Worm (Caenorhabditis elegans) whole organism, L1 larva: ENCODE measurements around the gene spp-4.

Experiments used
- C04F5.9 ChIP-seq: sonication (generic microtip); optimal IDR thresholded peaks from 2 replicates; lab custom pipeline; 2016; ENCODE audit warnings: missing genetic modification characterization, missing compliant biosample characterization
- C34B4.2 ChIP-seq: sonication (generic microtip); optimal IDR thresholded peaks from 2 replicates; lab custom pipeline; 2017; ENCODE audit warnings: mild to moderate bottlenecking, missing genetic modification characterization, missing compliant biosample characterization
- F16B12.6 ChIP-seq: fragments of 150-350 bp; optimal IDR thresholded peaks from 2 replicates; lab custom pipeline; 2014; ENCODE audit warnings: missing biosample characterization, missing genetic modification characterization
- Y116A8C.19 ChIP-seq: sonication (generic microtip); optimal IDR thresholded peaks from 2 replicates; lab custom pipeline; 2016; ENCODE audit warnings: missing compliant biosample characterization, missing genetic modification characterization, borderline replicate concordance
- aha-1 ChIP-seq: fragments of 150-350 bp; optimal IDR thresholded peaks from 2 replicates; lab custom pipeline; 2014; ENCODE audit warnings: missing biosample characterization, missing genetic modification characterization
- aly-2 ChIP-seq: fragments of 150-350 bp; optimal IDR thresholded peaks from 2 replicates; lab custom pipeline; 2014; ENCODE audit warnings: missing biosample characterization, missing genetic modification characterization
- blmp-1 ChIP-seq: fragments of 150-350 bp; optimal IDR thresholded peaks from 2 replicates; lab custom pipeline; 2014; ENCODE audit warnings: missing biosample characterization, missing genetic modification characterization
- ceh-82 ChIP-seq, 3 experiments: fragments of 150-350 bp in 1 of 3; sonication (generic microtip) in 2 of 3; optimal IDR thresholded peaks; 2 replicates each; lab custom pipeline; 2014 to 2017; ENCODE audit warnings: missing biosample characterization in 3 of 3, missing genetic modification characterization in 3 of 3
- dsc-1 ChIP-seq: sonication (generic microtip); optimal IDR thresholded peaks from 2 replicates; lab custom pipeline; 2016; ENCODE audit warnings: mild to moderate bottlenecking, missing genetic modification characterization, missing compliant biosample characterization
- efl-1 ChIP-seq, 4 experiments: fragments of 150-350 bp; optimal IDR thresholded peaks in 3 of 4; peaks in 1 of 4; 1 replicate in 1 of 4; 2 replicates in 3 of 4; lab custom pipeline; 2014; ENCODE audit warnings: missing biosample characterization in 2 of 4, missing genetic modification characterization in 2 of 4, missing genetic modification reagents in 2 of 4
- efl-3 ChIP-seq: fragments of 200-800 bp; sonication (Bioruptor generic); optimal IDR thresholded peaks from 2 replicates; lab custom pipeline; 2018; ENCODE audit warnings: mild to moderate bottlenecking, missing genetic modification characterization, missing compliant biosample characterization
- egl-27 ChIP-seq, 2 experiments: fragments of 150-350 bp in 1 of 2; sonication (generic microtip); optimal IDR thresholded peaks; 3 replicates each; lab custom pipeline; 2017 to 2018; ENCODE audit warnings: missing biosample characterization in 2 of 2, missing genetic modification characterization in 2 of 2, missing genetic modification reagents in 2 of 2
- elt-3 ChIP-seq, 6 experiments: fragments of 150-350 bp in 1 of 6; sonication (generic microtip); optimal IDR thresholded peaks; 2 replicates each; lab custom pipeline; 2017 to 2018; ENCODE audit warnings: missing biosample characterization in 6 of 6, missing genetic modification characterization in 6 of 6, inconsistent platforms in 1 of 6
- fkh-4 ChIP-seq: sonication (generic microtip); optimal IDR thresholded peaks from 2 replicates; lab custom pipeline; 2016; ENCODE audit warnings: missing compliant biosample characterization, missing genetic modification characterization, borderline replicate concordance
- fkh-8 ChIP-seq: sonication (generic microtip); optimal IDR thresholded peaks from 2 replicates; lab custom pipeline; 2016; ENCODE audit warnings: mild to moderate bottlenecking, missing genetic modification characterization, missing compliant biosample characterization
- fos-1 ChIP-seq: fragments of 150-350 bp; optimal IDR thresholded peaks from 2 replicates; lab custom pipeline; 2014; ENCODE audit warnings: missing biosample characterization, missing genetic modification characterization
- grh-1 ChIP-seq: fragments of 200-800 bp; sonication (Bioruptor generic); IDR thresholded peaks from 2 replicates; pipeline ENCODE4 v1.3.6; 2022; ENCODE audit warnings: missing genetic modification reagents, missing genetic modification characterization, missing compliant biosample characterization
- hlh-17 ChIP-seq: fragments of 200-800 bp; sonication (Bioruptor generic); optimal IDR thresholded peaks from 2 replicates; lab custom pipeline; 2018; ENCODE audit warnings: missing genetic modification characterization, mild to moderate bottlenecking, missing compliant biosample characterization, moderate library complexity, borderline replicate concordance
- irx-1 ChIP-seq: sonication (generic microtip); optimal IDR thresholded peaks from 2 replicates; lab custom pipeline; 2016; ENCODE audit warnings: missing genetic modification characterization, missing compliant biosample characterization
- isw-1 ChIP-seq: fragments of 200-800 bp; sonication (Bioruptor generic); IDR thresholded peaks from 2 replicates; pipeline ENCODE4 v1.3.6; 2022; ENCODE audit warnings: missing genetic modification characterization, missing compliant biosample characterization
- lin-13 ChIP-seq: fragments of 150-350 bp; optimal IDR thresholded peaks from 2 replicates; lab custom pipeline; 2014; ENCODE audit warnings: missing biosample characterization, missing genetic modification reagents, missing genetic modification characterization
- lin-15B ChIP-seq: fragments of 150-350 bp; sonication (generic microtip); optimal IDR thresholded peaks from 3 replicates; lab custom pipeline; 2014; ENCODE audit warnings: missing biosample characterization, missing genetic modification characterization
- lin-39 ChIP-seq: fragments of 150-350 bp; optimal IDR thresholded peaks from 2 replicates; lab custom pipeline; 2014; ENCODE audit warnings: missing biosample characterization, missing genetic modification reagents, missing genetic modification characterization
- lsy-2 ChIP-seq, 2 experiments: fragments of 150-350 bp; optimal IDR thresholded peaks; 2 replicates each; lab custom pipeline; 2014; ENCODE audit warnings: missing biosample characterization in 2 of 2, missing genetic modification characterization in 2 of 2
- mab-9 ChIP-seq: fragments of 200-800 bp; sonication (Bioruptor generic); IDR thresholded peaks from 2 replicates; pipeline ENCODE4 v1.3.6; 2022; ENCODE audit warnings: missing genetic modification reagents, missing genetic modification characterization, missing compliant biosample characterization
- mef-2 ChIP-seq: fragments of 150-350 bp; optimal IDR thresholded peaks from 2 replicates; lab custom pipeline; 2014; ENCODE audit warnings: missing biosample characterization, missing genetic modification characterization
- mep-1 ChIP-seq: fragments of 150-350 bp; optimal IDR thresholded peaks from 2 replicates; lab custom pipeline; 2014; ENCODE audit warnings: missing biosample characterization, missing genetic modification characterization
- nhr-12 ChIP-seq: sonication (generic microtip); optimal IDR thresholded peaks from 2 replicates; lab custom pipeline; 2017; ENCODE audit warnings: missing biosample characterization, missing genetic modification characterization
- nhr-20 ChIP-seq: sonication (generic microtip); optimal IDR thresholded peaks from 2 replicates; lab custom pipeline; 2016; ENCODE audit warnings: mild to moderate bottlenecking, missing genetic modification characterization, missing compliant biosample characterization
- nhr-28 ChIP-seq: fragments of 150-350 bp; optimal IDR thresholded peaks from 2 replicates; lab custom pipeline; 2014; ENCODE audit warnings: missing biosample characterization, missing genetic modification characterization
- nhr-47 ChIP-seq: sonication (generic microtip); optimal IDR thresholded peaks from 2 replicates; lab custom pipeline; 2016; ENCODE audit warnings: mild to moderate bottlenecking, missing genetic modification characterization, moderate library complexity, missing compliant biosample characterization
- nhr-71 ChIP-seq: sonication (generic microtip); optimal IDR thresholded peaks from 2 replicates; lab custom pipeline; 2016; ENCODE audit warnings: mild to moderate bottlenecking, missing genetic modification characterization, moderate library complexity, missing compliant biosample characterization
- nhr-76 ChIP-seq: sonication (generic microtip); optimal IDR thresholded peaks from 2 replicates; lab custom pipeline; 2017; ENCODE audit warnings: missing biosample characterization, missing genetic modification characterization
- nhr-77 ChIP-seq: fragments of 150-350 bp; optimal IDR thresholded peaks from 2 replicates; lab custom pipeline; 2014; ENCODE audit warnings: missing biosample characterization, missing genetic modification characterization
- nhr-85 ChIP-seq: sonication (generic microtip); peaks from one replicate; lab custom pipeline; 2016; ENCODE audit warnings: missing genetic modification characterization, inconsistent platforms, missing compliant biosample characterization
- nhr-90 ChIP-seq: sonication (generic microtip); optimal IDR thresholded peaks from 2 replicates; lab custom pipeline; 2016; ENCODE audit warnings: mild to moderate bottlenecking, missing genetic modification characterization, missing compliant biosample characterization; ENCODE audit not compliant: poor library complexity
- pqm-1 ChIP-seq: sonication (generic microtip); optimal IDR thresholded peaks from 3 replicates; lab custom pipeline; 2017; ENCODE audit warnings: missing biosample characterization, missing genetic modification characterization
- snpc-4 ChIP-seq: fragments of 150-350 bp; optimal IDR thresholded peaks from 2 replicates; lab custom pipeline; 2014; ENCODE audit warnings: missing biosample characterization, missing genetic modification characterization
- sox-4 ChIP-seq: sonication (generic microtip); optimal IDR thresholded peaks from 2 replicates; lab custom pipeline; 2016; ENCODE audit warnings: missing genetic modification characterization, missing compliant biosample characterization
- swsn-7 ChIP-seq: sonication (generic microtip); optimal IDR thresholded peaks from 2 replicates; lab custom pipeline; 2016; ENCODE audit warnings: missing genetic modification characterization, missing compliant biosample characterization
- tlp-1 ChIP-seq: fragments of 150-350 bp; optimal IDR thresholded peaks from 2 replicates; lab custom pipeline; 2014; ENCODE audit warnings: missing biosample characterization, missing genetic modification characterization
- unc-130 ChIP-seq: fragments of 150-350 bp; optimal IDR thresholded peaks from 2 replicates; lab custom pipeline; 2017; ENCODE audit warnings: missing biosample characterization, missing genetic modification characterization, inconsistent platforms
- unc-30 ChIP-seq: sonication (generic microtip); optimal IDR thresholded peaks from 2 replicates; lab custom pipeline; 2017; ENCODE audit warnings: missing biosample characterization, missing genetic modification characterization
- unc-62 ChIP-seq: fragments of 150-350 bp; optimal IDR thresholded peaks from 2 replicates; lab custom pipeline; 2014; ENCODE audit warnings: missing biosample characterization, missing genetic modification reagents, missing genetic modification characterization
- unc-86 ChIP-seq: sonication (generic microtip); optimal IDR thresholded peaks from 2 replicates; lab custom pipeline; 2016; ENCODE audit warnings: missing genetic modification characterization, missing compliant biosample characterization
- vab-15 ChIP-seq: sonication (generic microtip); optimal IDR thresholded peaks from 2 replicates; lab custom pipeline; 2017; ENCODE audit warnings: missing genotype, mild to moderate bottlenecking, missing genetic modification characterization, missing compliant biosample characterization
- xbp-1 ChIP-seq: sonication (generic microtip); optimal IDR thresholded peaks from 2 replicates; lab custom pipeline; 2016; ENCODE audit warnings: missing genetic modification characterization, missing compliant biosample characterization
- zip-4 ChIP-seq: fragments of 200-800 bp; sonication (Bioruptor generic); optimal IDR thresholded peaks from 2 replicates; lab custom pipeline; 2018; ENCODE audit warnings: mild to moderate bottlenecking, missing genetic modification characterization, moderate library complexity, missing compliant biosample characterization
- ztf-11 ChIP-seq, 2 experiments: sonication (generic microtip); optimal IDR thresholded peaks; 2 replicates each; lab custom pipeline; 2016 to 2017; ENCODE audit warnings: missing genetic modification characterization in 2 of 2, missing biosample characterization in 1 of 2, missing compliant biosample characterization in 1 of 2
- ztf-4 ChIP-seq: fragments of 150-350 bp; optimal IDR thresholded peaks from 2 replicates; lab custom pipeline; 2014; ENCODE audit warnings: missing biosample characterization, missing genetic modification characterization

The spp-4 gene

DNA sequence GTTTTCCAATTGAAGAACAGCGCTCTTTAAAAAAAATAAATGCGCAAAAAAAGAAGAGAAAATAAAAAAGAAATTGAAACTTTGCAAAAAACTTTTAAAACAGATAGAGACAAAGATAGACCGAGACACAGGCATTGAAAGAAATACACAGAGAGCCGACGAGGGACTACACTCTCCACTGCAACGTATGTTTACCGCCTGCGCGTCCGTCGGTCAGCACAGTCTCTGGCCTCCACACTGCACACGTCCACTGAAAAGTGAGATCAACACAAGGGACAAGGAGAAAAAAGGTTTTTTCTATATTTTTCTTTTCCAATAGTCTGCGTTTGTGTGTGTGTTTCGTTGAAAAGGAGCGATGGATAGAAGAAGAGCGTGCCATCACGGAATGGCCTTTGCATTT, 12.1 kb downstream of the spp-4 start (continued):
- peak; percentile 54 to 56 for TF ChIP-seq egl-27 (tag; optimal IDR thresholded peaks at IDR 0.05; lab: Kevin White, UChicago)
- peak; percentile 34 for TF ChIP-seq mef-2 (tag; lab: Kevin White, UChicago)
- TF ChIP-seq ceh-82 (tag; optimal IDR thresholded peaks at IDR 0.05; lab: Kevin White, UChicago), result peak; percentile 20 to 73 (median 38)
- TF ChIP-seq tlp-1, result no peak
- TF ChIP-seq swsn-7, result peak; percentile 65
- TF ChIP-seq nhr-20 (tag; lab: Kevin White, UChicago), result peak; percentile 84
- no peak for TF ChIP-seq fkh-4 (tag; lab: Kevin White, UChicago)
- TF ChIP-seq C04F5.9, result no peak
- TF ChIP-seq nhr-76 (tag; lab: Kevin White, UChicago), result no peak
- peak; percentile 31 to 47 for TF ChIP-seq efl-1 (optimal IDR thresholded peaks at IDR 0.05; lab: Kevin White, UChicago)
- peak in 1 of 2 experiments; percentile 78 for TF ChIP-seq efl-1 (GFP tag; optimal IDR thresholded peaks at IDR 0.05 in 1 of 2; lab: Kevin White, UChicago)
- no peak for TF ChIP-seq nhr-12 (tag; lab: Kevin White, UChicago)
- TF ChIP-seq vab-15, result no peak
- TF ChIP-seq blmp-1 (tag; lab: Kevin White, UChicago), result peak; percentile 51
- peak; percentile 38 for TF ChIP-seq irx-1
- TF ChIP-seq nhr-71 (tag; lab: Kevin White, UChicago), result peak; percentile 69
- TF ChIP-seq sox-4 (tag; lab: Kevin White, UChicago), result no peak
- peak; percentile 13 for TF ChIP-seq F16B12.6
- TF ChIP-seq fkh-8 (tag; lab: Kevin White, UChicago), result peak; percentile 14
- peak in 3 of 6 experiments; percentile 14 to 65 (median 49) for TF ChIP-seq elt-3 (tag; optimal IDR thresholded peaks at IDR 0.05; lab: Kevin White, UChicago)
- TF ChIP-seq ztf-11 (tag; optimal IDR thresholded peaks at IDR 0.05; lab: Kevin White, UChicago), result no peak
- TF ChIP-seq isw-1, result peak; percentile 47
- TF ChIP-seq lsy-2 (tag; optimal IDR thresholded peaks at IDR 0.05; lab: Kevin White, UChicago), result peak; percentile 41 to 66
- TF ChIP-seq mep-1 (tag; lab: Kevin White, UChicago), result peak; percentile 58
- no peak for TF ChIP-seq lin-13 (GFP tag; lab: Kevin White, UChicago)
- TF ChIP-seq nhr-77 (tag; lab: Kevin White, UChicago), result peak; percentile 12
- TF ChIP-seq lin-39 (tag; lab: Kevin White, UChicago), result no peak
- TF ChIP-seq pqm-1 (tag; lab: Kevin White, UChicago), result no peak
- TF ChIP-seq nhr-85, result peak; percentile 80
- no peak for TF ChIP-seq zip-4 (GFP tag; lab: Kevin White, UChicago)
- no peak for TF ChIP-seq aly-2 (tag; lab: Kevin White, UChicago)
- no peak for TF ChIP-seq grh-1 (GFP tag; lab: Robert Waterston, UW)
- no peak for TF ChIP-seq nhr-28 (tag; lab: Kevin White, UChicago)
- TF ChIP-seq xbp-1 (tag; lab: Kevin White, UChicago), result peak; percentile 91
- TF ChIP-seq unc-130, result no peak
- peak; percentile 20 for TF ChIP-seq nhr-90 (tag; lab: Kevin White, UChicago)
- TF ChIP-seq dsc-1 (tag; lab: Kevin White, UChicago), result no peak

DNA sequence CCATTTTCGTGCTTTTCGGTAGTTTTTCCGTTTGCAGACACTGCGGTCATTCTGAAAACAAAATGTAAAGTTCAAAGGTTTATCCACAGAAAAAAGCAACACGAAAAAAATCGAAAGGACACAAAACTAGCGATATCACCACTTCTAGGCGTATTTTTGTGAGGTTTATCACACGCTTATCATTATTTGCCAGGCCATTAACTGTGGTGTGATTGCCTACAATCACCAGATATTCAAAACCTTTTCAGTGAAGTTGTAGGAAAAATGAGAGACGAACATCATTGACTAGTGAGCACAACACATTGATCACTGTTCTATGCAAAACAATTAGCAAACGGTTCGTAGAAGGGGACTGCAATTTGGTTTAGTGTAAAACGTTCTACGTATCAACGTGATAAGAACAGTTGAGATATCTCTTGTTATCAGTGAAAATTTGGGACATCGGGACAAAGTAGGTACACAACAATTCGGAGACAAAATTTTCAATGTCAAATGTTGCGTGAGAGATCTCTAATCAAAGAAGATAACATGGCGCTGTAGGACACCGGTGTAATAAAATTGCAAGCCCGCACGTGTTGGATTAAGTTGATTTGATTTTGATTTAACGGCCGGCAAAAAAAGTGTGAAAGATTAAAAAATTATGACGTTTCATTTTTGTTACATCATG, 12.9 kb downstream of the spp-4 start, which contains the start of gene sur-5:
sur-5 (minus strand) TSS at position 51 of the 667 bp plus-strand sequence.
- TF ChIP-seq lin-15B (tag; lab: Kevin White, UChicago), result no peak
- TF ChIP-seq nhr-90 (tag; lab: Kevin White, UChicago), result no peak
- TF ChIP-seq aha-1 (tag; lab: Kevin White, UChicago), result no peak
- TF ChIP-seq fkh-8 (tag; lab: Kevin White, UChicago), result no peak
- TF ChIP-seq lin-13 (GFP tag; lab: Kevin White, UChicago), result no peak
- TF ChIP-seq fkh-4 (tag; lab: Kevin White, UChicago), result no peak
- TF ChIP-seq vab-15, result no peak
- no peak for TF ChIP-seq unc-86
- no peak for TF ChIP-seq efl-3
- TF ChIP-seq mab-9, result no peak
- TF ChIP-seq isw-1, result no peak
- no peak for TF ChIP-seq unc-30 (tag; lab: Kevin White, UChicago)
- no peak for TF ChIP-seq C34B4.2 (tag; lab: Kevin White, UChicago)
- TF ChIP-seq unc-130, result peak; percentile 17
- no peak for TF ChIP-seq fos-1 (tag; lab: Kevin White, UChicago)
- TF ChIP-seq unc-62 (GFP tag; lab: Kevin White, UChicago), result no peak
- TF ChIP-seq nhr-76 (tag; lab: Kevin White, UChicago), result no peak
- TF ChIP-seq blmp-1 (tag; lab: Kevin White, UChicago), result peak; percentile 77
- no peak for TF ChIP-seq ztf-4
- TF ChIP-seq Y116A8C.19 (tag; lab: Kevin White, UChicago), result no peak
- no peak for TF ChIP-seq hlh-17 (GFP tag; lab: Kevin White, UChicago)
- no peak for TF ChIP-seq snpc-4 (tag; lab: Kevin White, UChicago)
- TF ChIP-seq nhr-47, result peak; percentile 26
- no peak for TF ChIP-seq xbp-1 (tag; lab: Kevin White, UChicago)
- no peak for TF ChIP-seq nhr-77 (tag; lab: Kevin White, UChicago)
- no peak for TF ChIP-seq mep-1 (tag; lab: Kevin White, UChicago)
- TF ChIP-seq mef-2 (tag; lab: Kevin White, UChicago), result no peak
